Fruit fly (Drosophila melanogaster) whole organism, embryonic: Measurements from ENCODE around the gene CG9240.

Experiments
- ATbp ChIP-seq: fragments of 200-800 bp; sonication (Bioruptor generic); optimal IDR thresholded peaks from 2 replicates; lab custom pipeline; 2017; ENCODE audit warnings: missing biosample characterization, mild to moderate bottlenecking, missing genetic modification characterization, missing genetic modification reagents
- BtbVII ChIP-seq: fragments of 200-800 bp; sonication (Bioruptor generic); optimal IDR thresholded peaks from 3 replicates; lab custom pipeline; 2017; ENCODE audit warnings: missing biosample characterization, mild to moderate bottlenecking, missing genetic modification characterization
- CG10147 ChIP-seq: fragments of 200-800 bp; sonication (Bioruptor generic); optimal IDR thresholded peaks from 2 replicates; lab custom pipeline; 2019; ENCODE audit warnings: missing biosample characterization, mild to moderate bottlenecking, missing genetic modification characterization, moderate library complexity
- CG10321 ChIP-seq: fragments of 200-800 bp; sonication (Bioruptor generic); IDR thresholded peaks from 2 replicates; pipeline ENCODE4 v1.3.6; 2022; ENCODE audit warnings: missing biosample characterization, missing genetic modification characterization
- CG11085 ChIP-seq: fragments of 200-800 bp; sonication (Bioruptor generic); IDR thresholded peaks from 2 replicates; pipeline ENCODE4 v1.3.6; 2022; ENCODE audit warnings: missing biosample characterization, missing genetic modification characterization
- CG11093 ChIP-seq: fragments of 200-800 bp; sonication (Bioruptor generic); IDR thresholded peaks from 3 replicates; pipeline ENCODE4 v1.3.6; 2022; ENCODE audit warnings: missing biosample characterization, missing genetic modification characterization
- CG11695 ChIP-seq: fragments of 200-800 bp; sonication (Bioruptor generic); IDR thresholded peaks from 3 replicates; pipeline ENCODE4 v1.3.6; 2022; ENCODE audit warnings: missing biosample characterization, missing genetic modification characterization
- CG12236 ChIP-seq: fragments of 200-800 bp; sonication (Bioruptor generic); optimal IDR thresholded peaks from 2 replicates; lab custom pipeline; 2016; ENCODE audit warnings: missing biosample characterization, missing genetic modification characterization
- CG1647 ChIP-seq: fragments of 200-800 bp; sonication (Bioruptor generic); optimal IDR thresholded peaks from 3 replicates; lab custom pipeline; 2016; ENCODE audit warnings: missing biosample characterization, missing genetic modification characterization
- CG1832 ChIP-seq: fragments of 200-800 bp; sonication (Bioruptor generic); optimal IDR thresholded peaks from 2 replicates; lab custom pipeline; 2017; ENCODE audit warnings: missing biosample characterization, mild to moderate bottlenecking, missing genetic modification characterization, inconsistent platforms
- CG18619 ChIP-seq: fragments of 200-800 bp; sonication (Bioruptor generic); optimal IDR thresholded peaks from 3 replicates; lab custom pipeline; 2017; ENCODE audit warnings: missing biosample characterization, mild to moderate bottlenecking, missing genetic modification characterization
- CG2712 ChIP-seq: fragments of 200-800 bp; optimal IDR thresholded peaks from 3 replicates; lab custom pipeline; 2019; ENCODE audit warnings: missing biosample characterization, mild to moderate bottlenecking, missing genetic modification characterization, moderate library complexity
- CG30431 ChIP-seq: fragments of 200-800 bp; sonication (Bioruptor generic); optimal IDR thresholded peaks from 2 replicates; lab custom pipeline; 2017; ENCODE audit warnings: missing biosample characterization, missing genetic modification characterization
- CG31441 ChIP-seq: fragments of 200-800 bp; sonication (Bioruptor generic); IDR thresholded peaks from 2 replicates; pipeline ENCODE4 v1.3.6; 2022; ENCODE audit warnings: missing biosample characterization, missing genetic modification characterization
- CG33213 ChIP-seq: fragments of 200-800 bp; sonication (Bioruptor generic); optimal IDR thresholded peaks from 3 replicates; lab custom pipeline; 2016; ENCODE audit warnings: missing biosample characterization, missing genetic modification characterization
- CG5245 ChIP-seq: fragments of 200-800 bp; sonication (Bioruptor generic); optimal IDR thresholded peaks from 3 replicates; lab custom pipeline; 2016; ENCODE audit warnings: missing biosample characterization, missing genetic modification characterization
- CG7839 ChIP-seq: fragments of 200-800 bp; sonication (Bioruptor generic); optimal IDR thresholded peaks from 3 replicates; lab custom pipeline; 2018; ENCODE audit warnings: missing biosample characterization, mild to moderate bottlenecking, missing genetic modification characterization, moderate library complexity
- CG8281 ChIP-seq: fragments of 200-800 bp; sonication (Bioruptor generic); optimal IDR thresholded peaks from 2 replicates; lab custom pipeline; 2018; ENCODE audit warnings: missing biosample characterization, mild to moderate bottlenecking, missing genetic modification characterization, moderate library complexity
- CG8359 ChIP-seq: fragments of 200-800 bp; sonication (Bioruptor generic); optimal IDR thresholded peaks from 2 replicates; lab custom pipeline; 2017; ENCODE audit warnings: missing biosample characterization, mild to moderate bottlenecking, missing genetic modification characterization, borderline replicate concordance
- CG8944 ChIP-seq: fragments of 200-800 bp; sonication (Bioruptor generic); optimal IDR thresholded peaks from 3 replicates; lab custom pipeline; 2016; ENCODE audit warnings: missing biosample characterization, missing genetic modification characterization
- CG9215 ChIP-seq: fragments of 200-800 bp; sonication (Bioruptor generic); IDR thresholded peaks from 2 replicates; pipeline ENCODE4 v1.3.6; 2022; ENCODE audit warnings: missing biosample characterization, missing genetic modification characterization
- Hand ChIP-seq: fragments of 200-800 bp; sonication (Bioruptor generic); optimal IDR thresholded peaks from 2 replicates; lab custom pipeline; 2017; ENCODE audit warnings: mild to moderate bottlenecking, missing biosample characterization, missing genetic modification reagents, missing genetic modification characterization
- Lpt ChIP-seq: fragments of >200 bp; optimal IDR thresholded peaks from 2 replicates; lab custom pipeline; 2018; ENCODE audit warnings: missing biosample characterization, missing genetic modification characterization
- NFAT ChIP-seq: fragments of 200-800 bp; sonication (Bioruptor generic); IDR thresholded peaks from 2 replicates; pipeline ENCODE4 v1.3.6; 2022; ENCODE audit warnings: missing biosample characterization, missing genetic modification characterization
- Ptx1 ChIP-seq: fragments of 200-800 bp; sonication (Bioruptor generic); IDR thresholded peaks from 2 replicates; pipeline ENCODE4 v1.3.6; 2022; ENCODE audit warnings: missing biosample characterization, missing genetic modification characterization
- Stat92E ChIP-seq, 3 experiments: fragments of >200 bp in 2 of 3; fragments of 200-800 bp in 1 of 3; sonication (Bioruptor generic) in 1 of 3; optimal IDR thresholded peaks; 2 replicates each; lab custom pipeline; 2017 to 2019; ENCODE audit warnings: missing biosample characterization in 3 of 3, missing genetic modification characterization in 3 of 3, mild to moderate bottlenecking in 1 of 3, moderate library complexity in 1 of 3
- TFAM ChIP-seq: fragments of 200-800 bp; sonication (Bioruptor generic); optimal IDR thresholded peaks from 2 replicates; lab custom pipeline; 2017; ENCODE audit warnings: missing biosample characterization, missing genetic modification characterization, inconsistent platforms
- Usf ChIP-seq: fragments of 200-800 bp; sonication (Bioruptor generic); optimal IDR thresholded peaks from 2 replicates; lab custom pipeline; 2017; ENCODE audit warnings: missing genotype, missing biosample characterization, missing genetic modification characterization
- ase ChIP-seq: fragments of 200-800 bp; sonication (Bioruptor generic); IDR thresholded peaks from 3 replicates; pipeline ENCODE4 v1.3.6; 2022; ENCODE audit warnings: missing biosample characterization, missing genetic modification characterization
- cas ChIP-seq: fragments of 200-800 bp; sonication (Bioruptor generic); IDR thresholded peaks from 2 replicates; pipeline ENCODE4 v1.3.6; 2022; ENCODE audit warnings: missing biosample characterization, missing genetic modification characterization
- caup ChIP-seq: fragments of 200-800 bp; sonication (Bioruptor generic); optimal IDR thresholded peaks from 3 replicates; lab custom pipeline; 2017; ENCODE audit warnings: missing biosample characterization, mild to moderate bottlenecking, missing genetic modification characterization, moderate library complexity; ENCODE audit not compliant: severe bottlenecking
- chif ChIP-seq, 2 experiments: fragments of 200-800 bp; sonication (Bioruptor generic); optimal IDR thresholded peaks; 3 replicates each; lab custom pipeline; 2016; ENCODE audit warnings: missing biosample characterization in 2 of 2, missing genetic modification characterization in 2 of 2
- ci ChIP-seq: fragments of 200-800 bp; sonication (Bioruptor generic); IDR thresholded peaks from 3 replicates; pipeline ENCODE4 v1.3.6; 2022; ENCODE audit warnings: missing biosample characterization, missing genetic modification characterization
- croc ChIP-seq: fragments of 200-800 bp; sonication (Bioruptor generic); conservative IDR thresholded peaks from 3 replicates; pipeline ENCODE4 v1.3.6; 2022; ENCODE audit warnings: missing biosample characterization, missing genetic modification characterization
- dmrt99B ChIP-seq: fragments of 200-800 bp; sonication (Bioruptor generic); optimal IDR thresholded peaks from 2 replicates; lab custom pipeline; 2018; ENCODE audit warnings: missing biosample characterization, mild to moderate bottlenecking, missing genetic modification characterization, moderate library complexity
- ewg ChIP-seq: fragments of 200-800 bp; sonication (Bioruptor generic); optimal IDR thresholded peaks from 3 replicates; lab custom pipeline; 2017; ENCODE audit warnings: mild to moderate bottlenecking, missing biosample characterization, missing genetic modification reagents, missing genetic modification characterization
- fd96Cb ChIP-seq: fragments of 200-800 bp; sonication (Bioruptor generic); optimal IDR thresholded peaks from 2 replicates; lab custom pipeline; 2018; ENCODE audit warnings: missing biosample characterization, mild to moderate bottlenecking, missing genetic modification characterization, moderate library complexity
- gcm ChIP-seq: fragments of 200-800 bp; sonication (Bioruptor generic); optimal IDR thresholded peaks from 2 replicates; lab custom pipeline; 2019; ENCODE audit warnings: missing biosample characterization, mild to moderate bottlenecking, missing genetic modification characterization, moderate library complexity
- gsb-n ChIP-seq: fragments of 200-800 bp; sonication (Bioruptor generic); optimal IDR thresholded peaks from 3 replicates; lab custom pipeline; 2018; ENCODE audit warnings: missing biosample characterization, mild to moderate bottlenecking, missing genetic modification characterization
- her ChIP-seq: fragments of 200-800 bp; sonication (Bioruptor generic); optimal IDR thresholded peaks from 2 replicates; lab custom pipeline; 2016; ENCODE audit warnings: missing biosample characterization, missing genetic modification characterization
- kah ChIP-seq: fragments of 200-800 bp; sonication (Bioruptor generic); optimal IDR thresholded peaks from 2 replicates; lab custom pipeline; 2018; ENCODE audit warnings: missing biosample characterization, mild to moderate bottlenecking, missing genetic modification characterization
- kay ChIP-seq: fragments of 200-800 bp; sonication (Bioruptor generic); optimal IDR thresholded peaks from 2 replicates; lab custom pipeline; 2016; ENCODE audit warnings: missing biosample characterization, missing genetic modification characterization
- klu ChIP-seq: fragments of 200-800 bp; sonication (Bioruptor generic); IDR thresholded peaks from 2 replicates; pipeline ENCODE4 v1.3.6; 2022; ENCODE audit warnings: missing biosample characterization, missing genetic modification characterization
- lbe ChIP-seq: fragments of 200-800 bp; sonication (Bioruptor generic); optimal IDR thresholded peaks from 2 replicates; lab custom pipeline; 2016; ENCODE audit warnings: missing biosample characterization, mild to moderate bottlenecking, missing genetic modification characterization
- org-1 ChIP-seq: fragments of 200-800 bp; sonication (Bioruptor generic); optimal IDR thresholded peaks from 2 replicates; lab custom pipeline; 2017; ENCODE audit warnings: missing biosample characterization, missing genetic modification characterization
- peb ChIP-seq: fragments of 200-800 bp; sonication (Bioruptor generic); IDR thresholded peaks from 2 replicates; pipeline ENCODE4 v1.3.6; 2022; ENCODE audit warnings: missing biosample characterization, missing genetic modification characterization
- row ChIP-seq: fragments of 200-800 bp; sonication (Bioruptor generic); IDR thresholded peaks from 3 replicates; pipeline ENCODE4 v1.3.6; 2022; ENCODE audit warnings: missing biosample characterization, missing genetic modification characterization
- sisA ChIP-seq: fragments of 200-800 bp; sonication (Bioruptor generic); IDR thresholded peaks from 2 replicates; pipeline ENCODE4 v1.3.6; 2022; ENCODE audit warnings: missing biosample characterization, missing genetic modification characterization
- tio ChIP-seq: fragments of 200-800 bp; sonication (Bioruptor generic); optimal IDR thresholded peaks from 2 replicates; lab custom pipeline; 2017; ENCODE audit warnings: missing biosample characterization, missing genetic modification characterization, inconsistent platforms
- twi ChIP-seq: fragments of 200-800 bp; optimal IDR thresholded peaks from 2 replicates; lab custom pipeline; 2019; ENCODE audit warnings: missing biosample characterization, mild to moderate bottlenecking, missing genetic modification characterization, moderate library complexity

The CG9240 gene

DNA sequence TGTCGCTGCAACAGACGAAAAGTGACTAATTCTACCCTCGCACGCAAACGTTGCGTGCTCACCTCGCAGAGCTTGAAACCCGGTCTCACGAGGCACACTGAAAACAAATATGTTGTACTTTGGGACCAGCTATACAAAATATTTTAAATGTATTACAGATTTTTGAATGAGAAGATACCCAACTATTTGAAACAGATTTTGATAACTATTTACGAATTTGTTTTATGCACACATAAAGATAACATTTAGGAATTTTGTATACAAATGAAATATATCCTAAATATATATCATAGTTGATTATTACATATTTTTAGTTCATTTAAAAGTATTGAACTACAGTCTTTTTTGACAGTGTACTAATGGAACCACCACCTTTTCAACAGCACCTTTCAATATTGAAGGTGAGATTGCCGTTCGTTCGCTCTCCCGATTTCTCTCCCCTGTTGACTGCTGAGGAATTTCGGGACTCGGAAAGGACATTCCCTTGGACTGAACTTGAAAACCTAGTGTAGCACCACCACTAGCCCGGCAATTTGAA lies 30.0 kb downstream of the CG9240 start, which contains the start of gene CG15646 (continued):
- peak; percentile 59 for TF ChIP-seq CG8359
- TF ChIP-seq CG11085 (GFP tag; lab: Robert Waterston, UW) = no peak
- peak; percentile 3 to 49 for TF ChIP-seq chif (GFP tag; optimal IDR thresholded peaks at IDR 0.05; lab: Kevin White, UChicago)
- peak; percentile 46 for TF ChIP-seq sisA (GFP tag; lab: Robert Waterston, UW)
- peak; percentile 25 for TF ChIP-seq CG5245 (GFP tag; lab: Kevin White, UChicago)
- peak; percentile 95 for TF ChIP-seq CG2712
- TF ChIP-seq CG11093 (GFP tag; lab: Robert Waterston, UW) = 0 out of 3 replicates have a peak, but pooled peaks have one; percentile 44
- TF ChIP-seq CG8281 (tag; lab: Kevin White, UChicago) = peak; percentile 21
- peak; percentile 51; the same call in 1 of the 3 replicates for TF ChIP-seq ci
- no peak for TF ChIP-seq CG33213 (GFP tag; lab: Kevin White, UChicago)
- TF ChIP-seq her (GFP tag; lab: Kevin White, UChicago) = no peak
- peak; percentile 74 for TF ChIP-seq row (GFP tag; lab: Robert Waterston, UW)
- TF ChIP-seq CG12236 (GFP tag; lab: Kevin White, UChicago) = no peak
- TF ChIP-seq CG11695 (GFP tag; lab: Robert Waterston, UW) = peak; percentile 62; the same call in 1 of the 3 replicates
- TF ChIP-seq CG18619 = peak; percentile 52
- TF ChIP-seq CG1647 = no peak
- peak; percentile 47 for TF ChIP-seq ewg
- peak; percentile 25 for TF ChIP-seq lbe (GFP tag; lab: Kevin White, UChicago)
- TF ChIP-seq gcm (GFP tag; lab: Kevin White, UChicago) = peak; percentile 82
- TF ChIP-seq Usf (GFP tag; lab: Kevin White, UChicago) = peak; percentile 51
- TF ChIP-seq dmrt99B (tag; lab: Kevin White, UChicago) = peak; percentile 78
- TF ChIP-seq cas (GFP tag; lab: Robert Waterston, UW) = no peak
- peak; percentile 62 for TF ChIP-seq tio (GFP tag; lab: Kevin White, UChicago)
- TF ChIP-seq CG31441 (GFP tag; lab: Robert Waterston, UW) = peak; percentile 84
- no peak for TF ChIP-seq CG10147 (GFP tag; lab: Kevin White, UChicago)
- TF ChIP-seq ase = peak; percentile 37; the same call in 1 of the 3 replicates
- TF ChIP-seq org-1 = peak; percentile 52
- peak; percentile 47; the same call in 1 of the 2 replicates for TF ChIP-seq peb
- TF ChIP-seq Stat92E (GFP tag; optimal IDR thresholded peaks at IDR 0.05; lab: Kevin White, UChicago) = peak in 1 of 3 experiments; percentile 79
- peak; percentile 14 for TF ChIP-seq TFAM (GFP tag; lab: Kevin White, UChicago)
- TF ChIP-seq croc (GFP tag; lab: Robert Waterston, UW) = peak; percentile 75
- peak; percentile 25 for TF ChIP-seq caup (GFP tag; lab: Kevin White, UChicago)
- TF ChIP-seq kah (GFP tag; lab: Kevin White, UChicago) = peak; percentile 21
- peak; percentile 71 for TF ChIP-seq twi (tag; lab: Kevin White, UChicago)
- peak; percentile 68 for TF ChIP-seq Ptx1
- TF ChIP-seq Hand (GFP tag; lab: Kevin White, UChicago) = no peak
- no peak for TF ChIP-seq CG8944 (GFP tag; lab: Kevin White, UChicago)
- TF ChIP-seq BtbVII (GFP tag; lab: Kevin White, UChicago) = peak; percentile 26
- peak; percentile 75 for TF ChIP-seq fd96Cb
- no peak for TF ChIP-seq Lpt
- TF ChIP-seq CG9215 (GFP tag; lab: Robert Waterston, UW) = 0 out of 2 replicates have a peak, but pooled peaks have one; percentile 9
- TF ChIP-seq CG1832 (GFP tag; lab: Kevin White, UChicago) = no peak
- TF ChIP-seq ATbp = peak; percentile 56
- TF ChIP-seq CG10321 (GFP tag; lab: Robert Waterston, UW) = no peak
- TF ChIP-seq NFAT (GFP tag; lab: Robert Waterston, UW) = 0 out of 2 replicates have a peak, but pooled peaks have one; percentile 6
- TF ChIP-seq CG7839 (tag; lab: Kevin White, UChicago) = peak; percentile 85
- peak; percentile 34 for TF ChIP-seq kay
- TF ChIP-seq klu (GFP tag; lab: Robert Waterston, UW) = no peak
- peak; percentile 87 for TF ChIP-seq gsb-n (tag; lab: Kevin White, UChicago)
- TF ChIP-seq CG30431 (GFP tag; lab: Kevin White, UChicago) = peak; percentile 25
